Worm (Caenorhabditis elegans): ENCODE data around the gene C27C12.1.

C27C12.1 gene

ce11 chrX:14875668-14876067 is 22.1 kb upstream of the C27C12.1 start, which contains the start of gene sssh-1:
Gene sssh-1, plus strand, starts transcription at chrX:14875968.
- no peak for TF ChIP-seq dox-1 (GFP tag; IDR thresholded peaks at IDR 0.05)
- no peak for TF ChIP-seq attf-3 (GFP tag; conservative IDR thresholded peaks at IDR 0.05)
- no peak for TF ChIP-seq F57C9.4 (tag; optimal IDR thresholded peaks at IDR 0.05)
- no peak for TF ChIP-seq B0261.1 (tag; optimal IDR thresholded peaks at IDR 0.05)
- TF ChIP-seq attf-6 (GFP tag; IDR thresholded peaks at IDR 0.05): no peak
- no peak for TF ChIP-seq aptf-2 (GFP tag; conservative IDR thresholded peaks at IDR 0.05)

ce11 chrX:14872817-14873469 is 19.4 kb upstream of the C27C12.1 start, which contains the start of gene F31F6.3:
Gene F31F6.3, minus strand, starts transcription at chrX:14872867.
- TF ChIP-seq madf-6 (GFP tag; IDR thresholded peaks at IDR 0.05) (peak; percentile 65), dpl-1 (GFP tag; optimal IDR thresholded peaks at IDR 0.05) (peak; percentile 38), Y53F4B.3 (GFP tag; IDR thresholded peaks at IDR 0.05) (no peak), tlf-1 (GFP tag; optimal IDR thresholded peaks at IDR 0.05) (no peak), efl-1 (GFP tag; optimal IDR thresholded peaks at IDR 0.05) (peak; percentile 73), madf-8 (GFP tag; conservative IDR thresholded peaks at IDR 0.05) (0 out of 2 replicates have a peak, but pooled peaks have one; percentile 8), mcd-1 (GFP tag; IDR thresholded peaks at IDR 0.05) (peak; percentile 46)

- no peak for TF ChIP-seq lin-26 (GFP tag; IDR thresholded peaks at IDR 0.05)
- no peak for TF ChIP-seq madf-10 (tag; optimal IDR thresholded peaks at IDR 0.05)
- no peak for TF ChIP-seq egl-18 (GFP tag; IDR thresholded peaks at IDR 0.05)
- TF ChIP-seq F39B2.1 (GFP tag; IDR thresholded peaks at IDR 0.05): no peak
- TF ChIP-seq pha-4 (tag; optimal IDR thresholded peaks at IDR 0.05): no peak
- no peak for TF ChIP-seq ZK185.1 (tag; optimal IDR thresholded peaks at IDR 0.05; ENCODE audit: poor library complexity, severe bottlenecking)
- no peak for TF ChIP-seq F23B12.7 (tag; optimal IDR thresholded peaks at IDR 0.05; ENCODE audit: insufficient read depth)
- no peak for TF ChIP-seq dox-1 (GFP tag; IDR thresholded peaks at IDR 0.05)
- no peak for TF ChIP-seq let-607 (tag; optimal IDR thresholded peaks at IDR 0.05)
- no peak for TF ChIP-seq sea-2 (GFP tag; IDR thresholded peaks at IDR 0.05)
- no peak for TF ChIP-seq lin-54 (GFP tag; optimal IDR thresholded peaks at IDR 0.05)
- no peak for TF ChIP-seq ekl-4 (GFP tag; IDR thresholded peaks at IDR 0.05)
- TF ChIP-seq nhr-80 (tag; optimal IDR thresholded peaks at IDR 0.05): no peak
- no peak for TF ChIP-seq F33H1.4 (GFP tag; IDR thresholded peaks at IDR 0.05)
- no peak for TF ChIP-seq unc-130 (GFP tag; optimal IDR thresholded peaks at IDR 0.05)
Observed at ce11 chrX:14871780-14872179, 18.2 kb upstream of the C27C12.1 start, which contains the start of gene F31F6.2. Gene F31F6.2, minus strand, starts transcription at chrX:14871880.

ce11 chrX:14868200-14868599 is 14.6 kb upstream of the C27C12.1 start, which contains the start of gene F31F6.1:
Gene F31F6.1, minus strand, starts transcription at chrX:14868300.
- TF ChIP-seq snpc-3.4 (tag; optimal IDR thresholded peaks at IDR 0.05): no peak
- no peak for TF ChIP-seq bed-2 (GFP tag; IDR thresholded peaks at IDR 0.05)
- TF ChIP-seq ztf-3 (GFP tag; optimal IDR thresholded peaks at IDR 0.05): no peak
- TF ChIP-seq repo-1 (tag; optimal IDR thresholded peaks at IDR 0.05): no peak
- no peak for TF ChIP-seq F33H1.4 (GFP tag; IDR thresholded peaks at IDR 0.05)
- no peak for TF ChIP-seq K11D2.4 (GFP tag; IDR thresholded peaks at IDR 0.05)
- TF ChIP-seq tbp1 (GFP tag; optimal IDR thresholded peaks at IDR 0.05): no peak
- no peak for TF ChIP-seq sdz-38 (tag; optimal IDR thresholded peaks at IDR 0.05)
- TF ChIP-seq B0261.1 (tag; optimal IDR thresholded peaks at IDR 0.05): no peak
- no peak for TF ChIP-seq Y53F4B.3 (GFP tag; IDR thresholded peaks at IDR 0.05)
- TF ChIP-seq ekl-4 (GFP tag; IDR thresholded peaks at IDR 0.05): no peak
- TF ChIP-seq mxl-1 (tag; optimal IDR thresholded peaks at IDR 0.05): no peak
- TF ChIP-seq bed-1 (GFP tag; IDR thresholded peaks at IDR 0.05): no peak
- TF ChIP-seq ztf-22 (GFP tag; optimal IDR thresholded peaks at IDR 0.05): no peak
